Fruit fly (Drosophila melanogaster): Measurements from ENCODE around the gene Noc1.

dm6 chr3L:11103773-11104172, 29.2 kb downstream of the Noc1 start, which contains the start of gene CG32071:
- TF ChIP-seq usp (GFP tag; optimal IDR thresholded peaks at IDR 0.05) (no peak), br (GFP tag; optimal IDR thresholded peaks at IDR 0.05) (no peak), Mio (GFP tag; optimal IDR thresholded peaks at IDR 0.05) (no peak), Myc (optimal IDR thresholded peaks at IDR 0.05) (no peak), brk (GFP tag; optimal IDR thresholded peaks at IDR 0.05) (no peak), lola (GFP tag; optimal IDR thresholded peaks at IDR 0.05) (no peak), psq (GFP tag; optimal IDR thresholded peaks at IDR 0.05) (no peak), fru (GFP tag; optimal IDR thresholded peaks at IDR 0.05) (no peak), OdsH (GFP tag; optimal IDR thresholded peaks at IDR 0.05) (no peak), N (GFP tag; optimal IDR thresholded peaks at IDR 0.05) (no peak)

Data from whole organism, wandering third instar larva.